Worm (Caenorhabditis elegans) whole organism, dauer: ENCODE measurements around the gene srx-98.

Source experiments
- unc-62 ChIP-seq: sonication (generic microtip); optimal IDR thresholded peaks from 2 replicates; lab custom pipeline; 2017; ENCODE audit warnings: missing biosample characterization, missing genetic modification reagents, missing genetic modification characterization

Gene srx-98

ce11 chrII:3622014-3622413 is 48.8 kb downstream of the srx-98 start, which contains the start of gene M151.7:
M151.7 (plus strand) TSS chrII:3622314.
- no peak for TF ChIP-seq unc-62 (GFP tag; lab: Kevin White, UChicago)

ce11 chrII:3620862-3621261 is 50.0 kb downstream of the srx-98 start:
- no peak for TF ChIP-seq unc-62 (GFP tag; lab: Kevin White, UChicago)
